Fruit fly (Drosophila melanogaster) whole organism, pupa: Measurements from ENCODE around the gene Nsun2.

Experiments used
- CG10348 ChIP-seq: fragments of 200-800 bp; sonication (Bioruptor generic); IDR thresholded peaks from 2 replicates; pipeline ENCODE4 v1.3.6; 2022; ENCODE audit warnings: missing biosample characterization, missing genetic modification characterization
- CG8159 ChIP-seq: fragments of 200-800 bp; sonication (Bioruptor generic); optimal IDR thresholded peaks from 3 replicates; lab custom pipeline; 2018; ENCODE audit warnings: missing biosample characterization, mild to moderate bottlenecking, missing genetic modification characterization, moderate library complexity
- Ets98B ChIP-seq: fragments of 200-800 bp; sonication (Bioruptor generic); IDR thresholded peaks from 2 replicates; pipeline ENCODE4 v1.3.6; 2022; ENCODE audit warnings: missing biosample characterization, missing genetic modification characterization
- Pif1A ChIP-seq: fragments of 200-800 bp; sonication (Bioruptor generic); optimal IDR thresholded peaks from 3 replicates; lab custom pipeline; 2016; ENCODE audit warnings: missing biosample characterization, missing genetic modification characterization
- Pif1B ChIP-seq: fragments of 200-800 bp; sonication (Bioruptor generic); optimal IDR thresholded peaks from 3 replicates; lab custom pipeline; 2016; ENCODE audit warnings: missing biosample characterization, missing genetic modification characterization
- Snoo ChIP-seq: fragments of 200-800 bp; sonication (Bioruptor generic); optimal IDR thresholded peaks from 3 replicates; lab custom pipeline; 2017; ENCODE audit warnings: missing biosample characterization, mild to moderate bottlenecking, missing genetic modification characterization, inconsistent platforms
- fd96Ca ChIP-seq: fragments of 200-800 bp; sonication (Bioruptor generic); IDR thresholded peaks from 3 replicates; pipeline ENCODE4 v1.3.6; 2022; ENCODE audit warnings: missing biosample characterization, missing genetic modification characterization
- rn ChIP-seq: fragments of 200-800 bp; sonication (Bioruptor generic); IDR thresholded peaks from 2 replicates; pipeline ENCODE4 v1.3.6; 2022; ENCODE audit warnings: missing biosample characterization, missing genetic modification characterization

dm6 chrX:4104132-4104531 lies 9.4 kb downstream of the Nsun2 start, which contains the start of the genes Xpac and brn:
- TF ChIP-seq rn (GFP tag; lab: Robert Waterston, UW) (no peak), CG10348 (GFP tag; lab: Robert Waterston, UW) (no peak), Pif1A (GFP tag; lab: Kevin White, UChicago) (no peak), fd96Ca (no peak), Snoo (tag; lab: Kevin White, UChicago) (no peak), CG8159 (no peak), Pif1B (no peak), Ets98B (GFP tag; lab: Robert Waterston, UW) (no peak)
